Fruit fly (Drosophila melanogaster) whole organism, pupa: ENCODE measurements around the gene Grx3.

Source experiments
- CG17806 ChIP-seq: fragments of 200-800 bp; sonication (Bioruptor generic); optimal IDR thresholded peaks from 2 replicates; lab custom pipeline; 2018; ENCODE audit warnings: missing biosample characterization, mild to moderate bottlenecking, missing genetic modification characterization, moderate library complexity
- EcR ChIP-seq: fragments of 200-800 bp; sonication (Bioruptor generic); optimal IDR thresholded peaks from 3 replicates; lab custom pipeline; 2019; ENCODE audit warnings: missing biosample characterization, missing genetic modification characterization, mild to moderate bottlenecking, moderate library complexity, missing genetic modification reagents
- Pif1B ChIP-seq: fragments of 200-800 bp; sonication (Bioruptor generic); optimal IDR thresholded peaks from 3 replicates; lab custom pipeline; 2016; ENCODE audit warnings: missing biosample characterization, missing genetic modification characterization
- gl ChIP-seq: fragments of 200-800 bp; sonication (Bioruptor generic); optimal IDR thresholded peaks from 2 replicates; lab custom pipeline; 2018; ENCODE audit warnings: missing biosample characterization, mild to moderate bottlenecking, missing genetic modification characterization
- rn ChIP-seq: fragments of 200-800 bp; sonication (Bioruptor generic); IDR thresholded peaks from 2 replicates; pipeline ENCODE4 v1.3.6; 2022; ENCODE audit warnings: missing biosample characterization, missing genetic modification characterization

dm6 chr2L:13368940-13369339 lies 2.7 kb downstream of the Grx3 start, which contains the start of gene CG31855:
- TF ChIP-seq rn (GFP tag; lab: Robert Waterston, UW) = peak; percentile 41; the same call in 1 of the 2 replicates
- TF ChIP-seq CG17806 (tag; lab: Kevin White, UChicago) = peak; percentile 65
- TF ChIP-seq gl (tag; lab: Kevin White, UChicago) = peak; percentile 25
- no peak for TF ChIP-seq EcR (GFP tag; lab: Kevin White, UChicago)
- peak; percentile 71 for TF ChIP-seq Pif1B (GFP tag; lab: Kevin White, UChicago)
